Worm (Caenorhabditis elegans) whole organism, L4 larva: ENCODE data around the gene irld-18.

ENCODE experiments used
- Y48G9A.11 ChIP-seq: fragments of 200-800 bp; sonication (Bioruptor generic); IDR thresholded peaks from 2 replicates; pipeline ENCODE4 v1.3.6; 2022; ENCODE audit warnings: missing genetic modification reagents, missing genetic modification characterization, missing compliant biosample characterization
- Y75B8A.6 ChIP-seq: fragments of 200-800 bp; sonication (Bioruptor generic); IDR thresholded peaks from 2 replicates; pipeline ENCODE4 v1.3.6; 2022; ENCODE audit warnings: missing genetic modification reagents, missing genetic modification characterization, missing compliant biosample characterization
- ces-1 ChIP-seq: fragments of 150-350 bp; sonication (generic microtip); optimal IDR thresholded peaks from 4 replicates; lab custom pipeline; 2014; ENCODE audit warnings: missing biosample characterization, missing genetic modification reagents, missing genetic modification characterization
- nhr-25 ChIP-seq: sonication (generic microtip); optimal IDR thresholded peaks from 2 replicates; lab custom pipeline; 2017; ENCODE audit warnings: missing genetic modification characterization, mild to moderate bottlenecking, missing compliant biosample characterization, antibody characterized with exemption, moderate library complexity, borderline replicate concordance; ENCODE audit not compliant: insufficient read depth
- nhr-77 ChIP-seq: fragments of 150-350 bp; optimal IDR thresholded peaks from 2 replicates; lab custom pipeline; 2014; ENCODE audit warnings: missing biosample characterization, missing genetic modification characterization
- pha-4 ChIP-seq, 2 experiments: fragments of 150-350 bp in 1 of 2; fragments of 200-800 bp in 1 of 2; sonication (Bioruptor generic) in 1 of 2; IDR thresholded peaks in 1 of 2; optimal IDR thresholded peaks in 1 of 2; 2 replicates each; pipeline versions ENCODE4 v1.3.6 to Lab custom; 2014 to 2022; ENCODE audit warnings: missing genetic modification characterization in 2 of 2, missing genetic modification reagents in 2 of 2, missing biosample characterization in 1 of 2, missing compliant biosample characterization in 1 of 2
- spr-1 ChIP-seq: sonication (generic microtip); optimal IDR thresholded peaks from 2 replicates; lab custom pipeline; 2016; ENCODE audit warnings: mild to moderate bottlenecking, missing genetic modification characterization, missing compliant biosample characterization
- unc-39 ChIP-seq: sonication (generic microtip); optimal IDR thresholded peaks from 2 replicates; lab custom pipeline; 2017; ENCODE audit warnings: missing biosample characterization, missing genetic modification characterization
- vab-7 ChIP-seq: fragments of 200-800 bp; sonication (Bioruptor generic); IDR thresholded peaks from 2 replicates; pipeline ENCODE4 v1.3.6; 2022; ENCODE audit warnings: missing genetic modification reagents, missing genetic modification characterization, missing compliant biosample characterization
- zag-1 ChIP-seq: fragments of 150-350 bp; optimal IDR thresholded peaks from 2 replicates; lab custom pipeline; 2014; ENCODE audit warnings: missing biosample characterization, missing genetic modification characterization
- zfp-3 ChIP-seq: fragments of 200-800 bp; sonication (Bioruptor generic); conservative IDR thresholded peaks from 2 replicates; pipeline ENCODE4 v1.3.6; 2022; ENCODE audit warnings: missing genetic modification reagents, missing genetic modification characterization, missing compliant biosample characterization

ce11 chrIV:14574282-14574869, 6.5 kb downstream of the irld-18 start, which contains the start of the genes Y57G11B.3 and Y57G11B.5:
- TF ChIP-seq spr-1 (tag; lab: Kevin White, UChicago): no peak
- TF ChIP-seq vab-7: no peak
- no peak for TF ChIP-seq zag-1 (tag; lab: Kevin White, UChicago)
- no peak for TF ChIP-seq Y75B8A.6 (GFP tag; lab: Robert Waterston, UW)
- no peak for TF ChIP-seq nhr-25
- TF ChIP-seq pha-4 (GFP tag; IDR thresholded peaks at IDR 0.05; lab: Robert Waterston, UW): no peak
- no peak for TF ChIP-seq pha-4 (tag; optimal IDR thresholded peaks at IDR 0.05; lab: Kevin White, UChicago)
- no peak for TF ChIP-seq nhr-77
- TF ChIP-seq ces-1: no peak
- TF ChIP-seq zfp-3 (GFP tag; lab: Robert Waterston, UW): no peak
- TF ChIP-seq unc-39 (tag; lab: Kevin White, UChicago): no peak
- no peak for TF ChIP-seq Y48G9A.11 (GFP tag; lab: Robert Waterston, UW)
